Worm (Caenorhabditis elegans) whole organism, early embryonic: ENCODE results near the gene srv-4.

ENCODE experiments used
- ama-1 ChIP-seq: fragments of 150-350 bp; optimal IDR thresholded peaks from 2 replicates; lab custom pipeline; 2014
- ceh-13 ChIP-seq: fragments of 200-800 bp; sonication (Bioruptor generic); optimal IDR thresholded peaks from 2 replicates; lab custom pipeline; 2018; ENCODE audit warnings: mild to moderate bottlenecking, missing genetic modification characterization, missing compliant biosample characterization
- ets-7 ChIP-seq: sonication (generic microtip); optimal IDR thresholded peaks from 2 replicates; lab custom pipeline; 2016; ENCODE audit warnings: missing genotype, missing genetic modification characterization, missing compliant biosample characterization
- hmbx-1 ChIP-seq: sonication (generic microtip); optimal IDR thresholded peaks from 2 replicates; lab custom pipeline; 2016; ENCODE audit warnings: mild to moderate bottlenecking, missing genetic modification characterization, missing compliant biosample characterization
- hnd-1 ChIP-seq: sonication (generic microtip); optimal IDR thresholded peaks from 2 replicates; lab custom pipeline; 2016; ENCODE audit warnings: missing genetic modification characterization, missing compliant biosample characterization
- pes-1 ChIP-seq: fragments of 200-800 bp; sonication (Bioruptor generic); IDR thresholded peaks from 2 replicates; pipeline ENCODE4 v1.3.6; 2022; ENCODE audit warnings: missing genetic modification reagents, missing genetic modification characterization, missing compliant biosample characterization

DNA sequence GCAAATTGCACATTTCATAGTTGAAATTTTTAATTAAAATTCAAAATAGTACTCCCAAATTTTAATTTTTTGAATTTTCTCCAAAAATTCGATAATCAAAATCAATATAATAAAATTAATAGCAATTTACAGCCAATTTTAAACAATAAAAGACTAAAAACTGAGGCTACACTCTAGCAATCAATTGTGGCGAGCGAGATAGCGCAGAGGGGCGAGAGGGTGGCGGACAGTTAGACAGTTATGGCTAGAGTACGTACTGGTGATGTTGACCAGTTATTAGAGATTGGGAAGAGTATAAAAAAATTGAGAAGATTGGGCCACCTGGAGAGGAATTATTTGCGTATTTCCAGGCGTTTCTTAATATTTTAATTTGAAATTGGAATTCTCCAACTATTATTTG lies 10.5 kb downstream of the srv-4 start, which contains the start of gene nhr-78:
- TF ChIP-seq ama-1 = no peak
- no peak for TF ChIP-seq hnd-1 (tag; lab: Kevin White, UChicago)
- no peak for TF ChIP-seq pes-1
- no peak for TF ChIP-seq ceh-13 (GFP tag; lab: Kevin White, UChicago)
- no peak for TF ChIP-seq hmbx-1 (tag; lab: Kevin White, UChicago)
- no peak for TF ChIP-seq ets-7 (tag; lab: Kevin White, UChicago)
